Worm (Caenorhabditis elegans): Measurements from ENCODE around the gene F46B3.8.

DNA sequence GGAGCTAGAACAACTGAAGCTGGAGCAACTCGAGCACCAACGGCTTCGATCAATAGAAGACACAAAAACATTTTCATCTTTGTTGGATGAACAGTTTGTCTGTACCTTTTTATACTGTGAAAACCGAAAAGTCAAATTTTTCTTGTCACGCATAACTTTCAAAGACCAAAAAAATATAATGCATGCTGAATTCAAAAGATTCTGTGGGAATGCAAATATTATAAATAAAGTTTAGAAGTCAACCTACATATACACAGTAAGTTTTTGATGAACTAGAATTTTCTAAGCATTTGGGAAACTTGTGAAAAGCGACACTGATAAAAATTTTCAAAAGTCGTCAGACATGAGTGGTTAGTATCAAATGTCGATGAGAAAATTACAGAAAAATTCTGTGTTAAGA is 10.7 kb upstream of the F46B3.8 start, which contains the start of gene F46B3.15:
- TF ChIP-seq snpc-4 (tag; optimal IDR thresholded peaks at IDR 0.05) = no peak
- no peak for TF ChIP-seq nhr-28 (tag; optimal IDR thresholded peaks at IDR 0.05)
- TF ChIP-seq pha-4 (tag; optimal IDR thresholded peaks at IDR 0.05) = no peak
- no peak for TF ChIP-seq elt-3 (tag; optimal IDR thresholded peaks at IDR 0.05)
- TF ChIP-seq sptf-1 (tag; optimal IDR thresholded peaks at IDR 0.05) = no peak
- no peak for TF ChIP-seq lsy-2 (tag; optimal IDR thresholded peaks at IDR 0.05)
- TF ChIP-seq M03D4.4 (tag; optimal IDR thresholded peaks at IDR 0.05) = no peak
- no peak for TF ChIP-seq unc-62 (GFP tag; optimal IDR thresholded peaks at IDR 0.05)
- TF ChIP-seq elt-1 (tag; optimal IDR thresholded peaks at IDR 0.05; ENCODE audit: borderline replicate concordance, insufficient read depth) = no peak
- TF ChIP-seq nhr-12 (tag; optimal IDR thresholded peaks at IDR 0.05) = no peak
- TF ChIP-seq nhr-76 (tag; optimal IDR thresholded peaks at IDR 0.05) = no peak
- no peak for TF ChIP-seq zip-8 (tag; optimal IDR thresholded peaks at IDR 0.05)

Measured in whole organism, mixed stage, embryonic.